Fruit fly (Drosophila melanogaster) whole organism, adult: ENCODE data around the gene Baldspot.

Experiments
- CG11617 ChIP-seq: fragments of 200-800 bp; sonication (Bioruptor generic); optimal IDR thresholded peaks from 2 replicates; lab custom pipeline; 2017; ENCODE audit warnings: mild to moderate bottlenecking, missing biosample characterization, missing genetic modification reagents, missing genetic modification characterization
- CG12768 ChIP-seq: fragments of 200-800 bp; sonication (Bioruptor generic); optimal IDR thresholded peaks from 2 replicates; lab custom pipeline; 2017; ENCODE audit warnings: missing biosample characterization, missing genetic modification characterization, mild to moderate bottlenecking, moderate library complexity, missing genetic modification reagents
- CG14711 ChIP-seq: fragments of 200-800 bp; sonication (Bioruptor generic); optimal IDR thresholded peaks from 2 replicates; lab custom pipeline; 2018; ENCODE audit warnings: missing biosample characterization, mild to moderate bottlenecking, missing genetic modification characterization, moderate library complexity
- CG1620 ChIP-seq: fragments of 200-800 bp; sonication (Bioruptor generic); optimal IDR thresholded peaks from 2 replicates; lab custom pipeline; 2016; ENCODE audit warnings: missing biosample characterization, missing genetic modification characterization
- CG33017 ChIP-seq: fragments of 200-800 bp; sonication (Bioruptor generic); optimal IDR thresholded peaks from 2 replicates; lab custom pipeline; 2018; ENCODE audit warnings: missing biosample characterization, mild to moderate bottlenecking, missing genetic modification characterization, moderate library complexity
- CG5204 ChIP-seq: fragments of 200-800 bp; sonication (Bioruptor generic); optimal IDR thresholded peaks from 2 replicates; lab custom pipeline; 2016; ENCODE audit warnings: missing biosample characterization, missing genetic modification characterization
- CG7045 ChIP-seq: fragments of 200-800 bp; sonication (Bioruptor generic); optimal IDR thresholded peaks from 2 replicates; lab custom pipeline; 2017; ENCODE audit warnings: missing biosample characterization, mild to moderate bottlenecking, missing genetic modification characterization
- CG7101 ChIP-seq: fragments of 200-800 bp; sonication (Bioruptor generic); optimal IDR thresholded peaks from 2 replicates; lab custom pipeline; 2018; ENCODE audit warnings: missing biosample characterization, mild to moderate bottlenecking, missing genetic modification characterization, moderate library complexity
- Clk ChIP-seq: fragments of 200-800 bp; sonication (Bioruptor generic); optimal IDR thresholded peaks from 2 replicates; lab custom pipeline; 2017; ENCODE audit warnings: missing biosample characterization, missing genetic modification characterization
- Crg-1 ChIP-seq: fragments of 200-800 bp; sonication (Bioruptor generic); optimal IDR thresholded peaks from 2 replicates; lab custom pipeline; 2016; ENCODE audit warnings: missing biosample characterization, missing genetic modification characterization
- bab1 ChIP-seq: fragments of 200-800 bp; sonication (Bioruptor generic); optimal IDR thresholded peaks from 3 replicates; lab custom pipeline; 2019; ENCODE audit warnings: missing biosample characterization, mild to moderate bottlenecking, missing genetic modification characterization, moderate library complexity
- cic ChIP-seq: fragments of 200-800 bp; sonication (Bioruptor generic); optimal IDR thresholded peaks from 2 replicates; lab custom pipeline; 2017; ENCODE audit warnings: missing biosample characterization, mild to moderate bottlenecking, missing genetic modification characterization, moderate library complexity
- cnc ChIP-seq, 2 experiments: fragments of >200 bp; optimal IDR thresholded peaks; 2 replicates each; lab custom pipeline; 2017
- kay ChIP-seq: fragments of 200-800 bp; sonication (Bioruptor generic); peaks from one replicate; lab custom pipeline; 2016; ENCODE audit warnings: missing biosample characterization, missing genetic modification characterization, borderline replicate concordance
- ovo ChIP-seq: fragments of 200-800 bp; sonication (Bioruptor generic); optimal IDR thresholded peaks from 2 replicates; lab custom pipeline; 2016; ENCODE audit warnings: missing biosample characterization, missing genetic modification characterization
- pad ChIP-seq: fragments of 200-800 bp; sonication (Bioruptor generic); optimal IDR thresholded peaks from 3 replicates; lab custom pipeline; 2017; ENCODE audit warnings: missing biosample characterization, missing genetic modification characterization, mild to moderate bottlenecking, moderate library complexity, missing genetic modification reagents
- tj ChIP-seq: fragments of 200-800 bp; sonication (Bioruptor generic); optimal IDR thresholded peaks from 3 replicates; lab custom pipeline; 2017; ENCODE audit warnings: missing biosample characterization, mild to moderate bottlenecking, missing genetic modification characterization, moderate library complexity

Gene Baldspot

DNA sequence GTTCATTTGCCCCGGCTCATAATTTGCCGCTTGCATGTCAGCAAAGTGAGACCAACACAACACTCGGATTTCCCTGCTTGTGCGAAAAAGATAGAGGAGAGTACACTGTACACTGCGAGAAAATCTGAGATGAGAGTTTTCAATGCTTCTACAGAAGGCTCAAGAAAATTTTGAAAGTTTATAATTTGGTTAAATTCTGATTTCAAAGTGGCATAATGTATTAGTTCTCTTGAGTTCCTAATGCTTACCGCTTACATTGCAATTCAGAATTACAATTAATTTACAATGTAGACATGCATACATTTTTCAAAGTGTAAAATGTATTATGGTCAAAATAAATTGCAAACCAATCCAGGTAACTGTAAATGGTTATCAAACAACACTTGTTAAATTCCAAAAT lies 18.5 kb downstream of the Baldspot start:
- TF ChIP-seq Clk: no peak
- no peak for TF ChIP-seq cic (GFP tag; lab: Kevin White, UChicago)
- peak; percentile 70 for TF ChIP-seq bab1 (GFP tag; lab: Kevin White, UChicago)
- TF ChIP-seq tj: peak; percentile 82
- TF ChIP-seq CG1620 (GFP tag; lab: Kevin White, UChicago): no peak

DNA sequence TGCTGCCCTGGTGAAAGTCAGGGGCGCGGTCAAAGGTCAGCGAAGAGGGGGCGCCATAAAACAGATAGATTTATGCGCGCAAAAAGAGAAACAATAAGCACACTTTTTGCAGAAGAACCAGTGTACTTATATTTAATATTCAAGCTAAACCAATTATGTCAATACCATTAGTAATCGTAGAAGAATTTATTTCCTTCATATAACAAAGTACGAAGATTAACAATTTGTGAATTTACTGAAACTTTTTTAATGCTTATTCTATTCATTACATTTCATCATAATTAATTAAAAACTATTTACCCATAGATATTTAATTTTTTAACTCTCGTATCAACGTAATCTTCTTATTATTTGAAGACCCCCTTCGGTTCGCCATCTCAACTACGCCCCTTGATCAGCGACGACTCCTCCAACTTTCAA lies 19.3 kb downstream of the Baldspot start:
- no peak for TF ChIP-seq CG11617 (GFP tag; lab: Kevin White, UChicago)
- no peak for TF ChIP-seq CG5204 (GFP tag; lab: Kevin White, UChicago)
- no peak for TF ChIP-seq CG33017 (tag; lab: Kevin White, UChicago)
- TF ChIP-seq CG14711 (tag; lab: Kevin White, UChicago): no peak

DNA sequence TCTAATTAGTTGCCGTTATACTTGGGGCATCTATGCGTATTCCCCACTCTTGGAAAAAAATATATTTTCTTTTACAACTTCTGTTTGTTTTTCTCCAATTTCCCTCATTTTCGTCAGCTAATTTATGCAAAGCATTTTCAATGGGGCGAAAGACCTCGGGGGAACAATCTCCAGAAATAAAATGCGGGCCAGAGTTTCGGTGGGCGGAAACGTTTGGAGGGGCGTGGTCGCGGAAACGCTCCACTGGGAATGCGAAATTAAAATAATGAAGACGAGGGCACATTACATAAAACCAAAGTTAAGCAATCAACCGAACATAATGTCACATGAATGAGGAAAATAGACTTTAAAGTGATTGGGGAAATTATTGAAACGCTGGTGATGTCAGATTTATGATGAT lies 20.3 kb downstream of the Baldspot start:
- TF ChIP-seq tj (no peak), CG1620 (GFP tag; lab: Kevin White, UChicago) (no peak), pad (no peak), Clk (no peak), kay (GFP tag; lab: Kevin White, UChicago) (no peak)

DNA sequence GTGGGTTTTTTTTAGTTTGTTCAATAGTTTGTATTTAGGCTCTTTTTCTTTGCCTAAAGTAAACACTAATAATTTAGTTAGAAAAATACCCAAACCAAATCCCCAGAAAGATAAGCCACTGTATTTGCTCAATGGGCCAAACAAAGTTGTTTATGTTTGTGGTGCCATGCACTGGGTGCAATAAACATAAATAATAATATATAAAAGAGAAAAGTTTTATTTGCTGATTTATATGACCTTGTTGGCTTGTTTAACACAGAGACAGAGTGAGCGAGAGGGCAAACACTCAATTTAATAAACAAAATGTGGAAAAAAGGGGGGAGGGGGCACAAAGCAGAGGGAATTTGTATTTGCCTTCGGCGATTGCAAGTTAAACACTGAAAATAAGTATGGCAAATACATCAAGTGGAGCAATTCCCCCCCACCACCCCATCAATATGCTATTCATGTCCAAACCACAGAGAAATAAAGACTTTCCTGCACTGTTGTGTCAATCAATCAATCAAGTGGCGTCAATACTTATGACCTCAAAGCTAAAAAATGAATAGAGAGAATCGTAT lies 20.8 kb downstream of the Baldspot start:
- TF ChIP-seq ovo (no peak), CG1620 (GFP tag; lab: Kevin White, UChicago) (no peak), Crg-1 (no peak), cic (GFP tag; lab: Kevin White, UChicago) (no peak), CG11617 (GFP tag; lab: Kevin White, UChicago) (no peak), CG7101 (no peak), CG14711 (tag; lab: Kevin White, UChicago) (no peak), bab1 (GFP tag; lab: Kevin White, UChicago) (no peak), cnc (optimal IDR thresholded peaks at IDR 0.05; lab: Kevin White, UChicago) (no peak)

DNA sequence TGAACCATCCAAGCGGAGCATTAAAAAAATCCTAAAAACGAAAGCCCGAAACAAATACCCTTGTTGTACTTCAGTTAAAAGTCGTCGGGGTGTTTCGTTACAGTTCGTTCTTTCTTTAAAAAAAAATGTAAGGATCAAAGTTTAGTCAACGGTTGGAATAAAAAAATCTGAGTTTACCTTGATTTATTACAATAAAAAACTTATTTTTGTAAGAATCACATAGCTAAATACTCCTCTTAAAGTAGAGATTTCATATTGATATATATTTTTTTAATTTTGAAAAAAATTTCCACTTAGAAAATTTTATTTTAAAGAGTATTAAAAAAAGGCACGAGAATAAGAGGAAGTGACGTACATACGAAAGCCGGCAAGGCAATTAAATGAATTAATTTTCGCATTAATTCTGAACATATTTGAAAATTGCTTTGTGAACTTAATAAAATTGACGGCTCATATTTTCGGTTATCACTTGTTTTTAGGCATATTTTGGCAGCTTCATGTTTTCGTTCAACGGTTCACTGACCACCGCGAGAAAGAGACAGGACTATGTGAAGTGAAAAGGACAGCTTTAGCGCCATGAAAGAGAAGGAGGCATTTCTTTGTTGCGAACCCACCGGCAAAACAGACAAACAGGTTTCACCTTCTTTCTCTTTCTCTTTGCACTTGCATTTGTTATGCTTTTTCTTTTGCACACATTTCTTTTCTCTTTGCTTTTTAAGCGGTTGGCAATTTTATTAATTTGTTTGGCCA lies 22.6 kb downstream of the Baldspot start:
- TF ChIP-seq CG5204 (GFP tag; lab: Kevin White, UChicago) (no peak), Crg-1 (no peak), pad (no peak), CG33017 (tag; lab: Kevin White, UChicago) (no peak), CG1620 (GFP tag; lab: Kevin White, UChicago) (no peak), kay (GFP tag; lab: Kevin White, UChicago) (no peak), bab1 (GFP tag; lab: Kevin White, UChicago) (no peak), cnc (optimal IDR thresholded peaks at IDR 0.05; lab: Kevin White, UChicago) (no peak), cic (GFP tag; lab: Kevin White, UChicago) (no peak), ovo (no peak), CG12768 (no peak)

DNA sequence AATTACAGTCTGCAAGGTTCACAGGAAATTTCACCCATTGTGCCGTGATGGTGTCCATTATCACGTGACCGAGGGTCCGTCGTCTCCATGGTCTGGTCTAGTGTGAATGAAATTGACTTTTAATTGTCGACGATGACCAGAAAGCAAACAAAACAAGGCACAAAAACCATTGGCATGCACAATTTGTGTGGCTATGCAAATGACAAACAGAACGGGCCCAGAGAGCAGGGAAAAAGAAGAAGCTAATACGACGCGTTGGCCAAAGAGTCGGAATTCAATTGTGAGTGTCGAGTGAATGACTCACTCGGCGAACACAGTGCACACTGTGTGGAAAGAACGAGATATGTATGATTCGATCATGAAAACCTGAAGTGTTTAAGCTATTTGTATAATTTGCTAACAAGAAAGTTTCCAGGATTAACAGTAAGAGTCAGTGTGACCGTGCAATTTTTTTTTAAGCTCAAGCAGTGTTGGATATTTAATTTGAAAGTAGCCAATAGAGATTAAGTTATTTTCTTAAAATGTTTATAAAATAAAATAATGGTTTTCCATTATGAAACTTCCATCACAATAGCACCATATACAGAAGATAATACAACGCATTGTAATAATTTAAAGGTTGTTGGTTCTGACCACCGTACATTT lies 25.7 kb downstream of the Baldspot start:
- TF ChIP-seq CG12768 (no peak), kay (GFP tag; lab: Kevin White, UChicago) (peak; percentile 50), tj (peak; percentile 51)

DNA sequence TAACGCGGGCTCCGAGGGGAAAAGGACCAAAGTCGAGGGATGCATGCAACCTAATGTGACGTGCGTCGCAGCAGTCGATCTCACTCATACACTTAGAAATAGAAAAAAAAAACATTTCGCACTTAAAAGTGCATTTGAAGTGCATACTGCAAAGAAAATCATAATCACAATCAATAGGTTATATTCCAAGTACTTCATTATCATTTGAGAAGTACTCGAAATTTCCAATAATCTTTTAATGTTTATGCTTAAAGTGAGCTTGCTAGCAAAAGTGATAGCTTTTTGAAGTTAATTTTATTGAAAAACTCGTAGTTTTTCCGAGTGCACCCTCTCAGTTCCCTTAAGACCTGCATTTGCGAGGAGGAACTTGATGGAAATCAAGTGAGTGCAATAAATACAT lies 26.9 kb downstream of the Baldspot start:
- no peak for TF ChIP-seq CG11617 (GFP tag; lab: Kevin White, UChicago)
- peak; percentile 12 for TF ChIP-seq CG5204 (GFP tag; lab: Kevin White, UChicago)

DNA sequence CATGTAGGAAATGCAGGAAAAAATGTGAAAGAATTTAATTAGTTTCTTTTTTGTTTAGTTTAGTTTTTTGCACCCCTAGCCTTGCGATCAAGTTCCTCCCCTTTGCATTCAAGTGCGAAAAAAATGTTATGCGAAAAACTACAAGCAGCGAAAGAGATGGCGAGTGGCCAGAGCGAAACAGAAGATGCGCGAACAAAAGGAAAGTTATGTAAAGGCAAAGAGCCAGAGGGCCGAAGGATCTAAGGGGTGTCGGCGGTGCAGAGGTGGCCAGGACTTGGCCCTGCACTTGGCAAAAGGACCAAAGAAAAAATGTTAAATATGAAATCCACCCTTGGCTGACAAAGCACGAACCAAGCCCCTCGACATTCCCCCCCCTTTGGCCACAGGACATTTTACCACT lies 27.3 kb downstream of the Baldspot start:
- TF ChIP-seq CG7101 (no peak), kay (GFP tag; lab: Kevin White, UChicago) (no peak), ovo (no peak), CG7045 (GFP tag; lab: Kevin White, UChicago) (no peak), CG33017 (tag; lab: Kevin White, UChicago) (no peak), CG11617 (GFP tag; lab: Kevin White, UChicago) (no peak), CG1620 (GFP tag; lab: Kevin White, UChicago) (no peak)
